Fruit fly (Drosophila melanogaster) whole organism, embryonic: Measurements from ENCODE around the gene htt.

Source experiments
- Awh ChIP-seq: fragments of 200-800 bp; sonication (Bioruptor generic); IDR thresholded peaks from 2 replicates; pipeline ENCODE4, ENCODE4 v1.3.6; 2022; ENCODE audit warnings: missing biosample characterization, missing genetic modification characterization
- B-H1 ChIP-seq: fragments of 200-800 bp; sonication (Bioruptor generic); IDR thresholded peaks from 3 replicates; pipeline ENCODE4 v1.3.6; 2022; ENCODE audit warnings: missing biosample characterization, missing genetic modification characterization
- BtbVII ChIP-seq: fragments of 200-800 bp; sonication (Bioruptor generic); optimal IDR thresholded peaks from 3 replicates; lab custom pipeline; 2017; ENCODE audit warnings: missing biosample characterization, mild to moderate bottlenecking, missing genetic modification characterization
- C15 ChIP-seq: fragments of 200-800 bp; sonication (Bioruptor generic); IDR thresholded peaks from 3 replicates; pipeline ENCODE4 v1.3.6; 2022; ENCODE audit warnings: missing biosample characterization, missing genetic modification characterization
- CG10366 ChIP-seq: fragments of 200-800 bp; sonication (Bioruptor generic); IDR thresholded peaks from 2 replicates; pipeline ENCODE4 v1.3.6; 2022; ENCODE audit warnings: missing biosample characterization, missing genetic modification characterization
- CG10543 ChIP-seq: fragments of 200-800 bp; sonication (Bioruptor generic); optimal IDR thresholded peaks from 3 replicates; lab custom pipeline; 2017; ENCODE audit warnings: missing biosample characterization, mild to moderate bottlenecking, missing genetic modification characterization, moderate library complexity
- CG11093 ChIP-seq: fragments of 200-800 bp; sonication (Bioruptor generic); IDR thresholded peaks from 3 replicates; pipeline ENCODE4 v1.3.6; 2022; ENCODE audit warnings: missing biosample characterization, missing genetic modification characterization
- CG11696 ChIP-seq: fragments of 200-800 bp; sonication (Bioruptor generic); IDR thresholded peaks from 2 replicates; pipeline ENCODE4 v1.3.6; 2022; ENCODE audit warnings: missing biosample characterization, missing genetic modification characterization
- CG12769 ChIP-seq: fragments of 200-800 bp; sonication (Bioruptor generic); optimal IDR thresholded peaks from 2 replicates; lab custom pipeline; 2019; ENCODE audit warnings: missing biosample characterization, mild to moderate bottlenecking, missing genetic modification characterization, moderate library complexity
- CG13894 ChIP-seq: fragments of 200-800 bp; sonication (Bioruptor generic); optimal IDR thresholded peaks from 3 replicates; lab custom pipeline; 2018; ENCODE audit warnings: missing biosample characterization, mild to moderate bottlenecking, missing genetic modification characterization, moderate library complexity
- CG14050 ChIP-seq: fragments of 200-800 bp; sonication (Bioruptor generic); IDR thresholded peaks from 3 replicates; pipeline ENCODE4 v1.3.6; 2022; ENCODE audit warnings: missing biosample characterization, missing genetic modification characterization
- CG1647 ChIP-seq: fragments of 200-800 bp; sonication (Bioruptor generic); optimal IDR thresholded peaks from 3 replicates; lab custom pipeline; 2016; ENCODE audit warnings: missing biosample characterization, missing genetic modification characterization
- CG17912 ChIP-seq: fragments of 200-800 bp; sonication (Bioruptor generic); optimal IDR thresholded peaks from 2 replicates; lab custom pipeline; 2018; ENCODE audit warnings: missing biosample characterization, mild to moderate bottlenecking, missing genetic modification characterization
- CG2199 ChIP-seq: fragments of 200-800 bp; sonication (Bioruptor generic); IDR thresholded peaks from 3 replicates; pipeline ENCODE4 v1.3.6; 2022; ENCODE audit warnings: missing biosample characterization, missing genetic modification characterization
- CG31441 ChIP-seq: fragments of 200-800 bp; sonication (Bioruptor generic); IDR thresholded peaks from 2 replicates; pipeline ENCODE4 v1.3.6; 2022; ENCODE audit warnings: missing biosample characterization, missing genetic modification characterization
- CG34376 ChIP-seq: fragments of 200-800 bp; sonication (Bioruptor generic); optimal IDR thresholded peaks from 2 replicates; lab custom pipeline; 2018; ENCODE audit warnings: missing biosample characterization, mild to moderate bottlenecking, missing genetic modification characterization
- CG43689 ChIP-seq: fragments of 200-800 bp; sonication (Bioruptor generic); IDR thresholded peaks from 2 replicates; pipeline ENCODE4 v1.3.6; 2022; ENCODE audit warnings: missing biosample characterization, missing genetic modification characterization
- CG5180 ChIP-seq: fragments of 200-800 bp; sonication (Bioruptor generic); optimal IDR thresholded peaks from 3 replicates; lab custom pipeline; 2017; ENCODE audit warnings: missing biosample characterization, missing genetic modification characterization, mild to moderate bottlenecking, moderate library complexity, missing genetic modification reagents
- CG6272 ChIP-seq: fragments of 200-800 bp; sonication (Bioruptor generic); IDR thresholded peaks from 2 replicates; pipeline ENCODE4 v1.3.6; 2022; ENCODE audit warnings: missing biosample characterization, missing genetic modification characterization
- CG7839 ChIP-seq: fragments of 200-800 bp; sonication (Bioruptor generic); optimal IDR thresholded peaks from 3 replicates; lab custom pipeline; 2018; ENCODE audit warnings: missing biosample characterization, mild to moderate bottlenecking, missing genetic modification characterization, moderate library complexity
- CG8290 ChIP-seq, 3 experiments: fragments of 200-800 bp; sonication (Bioruptor generic); optimal IDR thresholded peaks; 2 replicates each; lab custom pipeline; 2016 to 2019; ENCODE audit warnings: missing biosample characterization in 3 of 3, missing genetic modification characterization in 3 of 3, mild to moderate bottlenecking in 2 of 3, moderate library complexity in 1 of 3
- CG8359 ChIP-seq: fragments of 200-800 bp; sonication (Bioruptor generic); optimal IDR thresholded peaks from 2 replicates; lab custom pipeline; 2017; ENCODE audit warnings: missing biosample characterization, mild to moderate bottlenecking, missing genetic modification characterization, borderline replicate concordance
- CG9817 ChIP-seq: fragments of 200-800 bp; sonication (Bioruptor generic); optimal IDR thresholded peaks from 2 replicates; lab custom pipeline; 2018; ENCODE audit warnings: missing biosample characterization, mild to moderate bottlenecking, missing genetic modification characterization, moderate library complexity
- CHES-1-like ChIP-seq: fragments of 200-800 bp; sonication (Bioruptor generic); optimal IDR thresholded peaks from 2 replicates; lab custom pipeline; 2016; ENCODE audit warnings: missing biosample characterization, missing genetic modification characterization
- Eip74EF ChIP-seq, 2 experiments: fragments of 200-800 bp in 1 of 2; fragments of >200 bp in 1 of 2; sonication (Bioruptor generic) in 1 of 2; optimal IDR thresholded peaks; 2 replicates each; lab custom pipeline; 2017 to 2019; ENCODE audit warnings: missing biosample characterization in 2 of 2, missing genetic modification characterization in 2 of 2, mild to moderate bottlenecking in 1 of 2, moderate library complexity in 1 of 2
- Elba2 ChIP-seq: fragments of 200-800 bp; sonication (Bioruptor generic); optimal IDR thresholded peaks from 3 replicates; lab custom pipeline; 2016; ENCODE audit warnings: missing biosample characterization, missing genetic modification characterization
- HLH54F ChIP-seq: fragments of 200-800 bp; sonication (Bioruptor generic); optimal IDR thresholded peaks from 3 replicates; lab custom pipeline; 2016; ENCODE audit warnings: missing biosample characterization, missing genetic modification characterization
- Lhr ChIP-seq: fragments of 200-800 bp; sonication (Bioruptor generic); optimal IDR thresholded peaks from 3 replicates; lab custom pipeline; 2017; ENCODE audit warnings: mild to moderate bottlenecking, missing biosample characterization, missing genetic modification reagents, missing genetic modification characterization
- Neu2 ChIP-seq: fragments of 200-800 bp; sonication (Bioruptor generic); optimal IDR thresholded peaks from 3 replicates; lab custom pipeline; 2016; ENCODE audit warnings: missing biosample characterization, missing genetic modification characterization, borderline replicate concordance
- Oaz ChIP-seq: fragments of 200-800 bp; sonication (Bioruptor generic); IDR thresholded peaks from 2 replicates; pipeline ENCODE4 v1.3.6; 2022; ENCODE audit warnings: missing biosample characterization, missing genetic modification characterization
- Pdp1 ChIP-seq, 2 experiments: fragments of 200-800 bp; sonication (Bioruptor generic); optimal IDR thresholded peaks; 3 replicates each; lab custom pipeline; 2016; ENCODE audit warnings: missing biosample characterization in 2 of 2, missing genetic modification characterization in 2 of 2, mild to moderate bottlenecking in 1 of 2, moderate library complexity in 1 of 2
- Rx ChIP-seq: fragments of 200-800 bp; sonication (Bioruptor generic); IDR thresholded peaks from 2 replicates; pipeline ENCODE4 v1.3.6; 2022; ENCODE audit warnings: missing biosample characterization, missing genetic modification characterization
- Sry-β ChIP-seq: fragments of 200-800 bp; sonication (Bioruptor generic); optimal IDR thresholded peaks from 2 replicates; lab custom pipeline; 2018; ENCODE audit warnings: missing biosample characterization, mild to moderate bottlenecking, missing genetic modification characterization, moderate library complexity
- Usf ChIP-seq: fragments of 200-800 bp; sonication (Bioruptor generic); optimal IDR thresholded peaks from 2 replicates; lab custom pipeline; 2017; ENCODE audit warnings: missing genotype, missing biosample characterization, missing genetic modification characterization
- abd-A ChIP-seq: fragments of 200-800 bp; sonication (Bioruptor generic); optimal IDR thresholded peaks from 3 replicates; lab custom pipeline; 2019; ENCODE audit warnings: missing biosample characterization, mild to moderate bottlenecking, missing genetic modification characterization, moderate library complexity
- ac ChIP-seq: fragments of 200-800 bp; sonication (Bioruptor generic); optimal IDR thresholded peaks from 3 replicates; lab custom pipeline; 2017; ENCODE audit warnings: missing biosample characterization, mild to moderate bottlenecking, missing genetic modification characterization
- amos ChIP-seq: fragments of 200-800 bp; sonication (Bioruptor generic); IDR thresholded peaks from 2 replicates; pipeline ENCODE4 v1.3.6; 2022; ENCODE audit warnings: missing biosample characterization, missing genetic modification characterization; ENCODE audit not compliant: partially characterized antibody
- crc ChIP-seq: fragments of 200-800 bp; sonication (Bioruptor generic); optimal IDR thresholded peaks from 2 replicates; lab custom pipeline; 2016; ENCODE audit warnings: missing biosample characterization, missing genetic modification characterization
- dm ChIP-seq: fragments of 200-800 bp; sonication (Bioruptor generic); optimal IDR thresholded peaks from 3 replicates; lab custom pipeline; 2016; ENCODE audit warnings: missing biosample characterization, missing genetic modification characterization
- gsb ChIP-seq: fragments of 200-800 bp; sonication (Bioruptor generic); IDR thresholded peaks from 2 replicates; pipeline ENCODE4 v1.3.6; 2022; ENCODE audit warnings: missing biosample characterization, missing genetic modification characterization
- hth ChIP-seq: fragments of >200 bp; optimal IDR thresholded peaks from 2 replicates; lab custom pipeline; 2017; ENCODE audit warnings: inconsistent platforms
- inv ChIP-seq: fragments of 200-800 bp; sonication (Bioruptor generic); IDR thresholded peaks from 2 replicates; pipeline ENCODE4 v1.3.6; 2022; ENCODE audit warnings: missing biosample characterization, missing genetic modification characterization; ENCODE audit not compliant: partially characterized antibody
- jigr1 ChIP-seq: fragments of 200-800 bp; sonication (Bioruptor generic); IDR thresholded peaks from 3 replicates; pipeline ENCODE4 v1.3.6; 2022; ENCODE audit warnings: missing biosample characterization, missing genetic modification characterization
- mld ChIP-seq: fragments of 200-800 bp; sonication (Bioruptor generic); IDR thresholded peaks from 3 replicates; pipeline ENCODE4 v1.3.6; 2022; ENCODE audit warnings: missing biosample characterization, missing genetic modification characterization; ENCODE audit not compliant: partially characterized antibody
- sd ChIP-seq: fragments of 200-800 bp; sonication (Bioruptor generic); optimal IDR thresholded peaks from 3 replicates; lab custom pipeline; 2018; ENCODE audit warnings: missing biosample characterization, mild to moderate bottlenecking, missing genetic modification characterization, moderate library complexity
- slbo ChIP-seq: fragments of 200-800 bp; sonication (Bioruptor generic); IDR thresholded peaks from 2 replicates; pipeline ENCODE4 v1.3.6; 2022; ENCODE audit warnings: missing biosample characterization, missing genetic modification characterization
- sqz ChIP-seq: fragments of 200-800 bp; sonication (Bioruptor generic); optimal IDR thresholded peaks from 3 replicates; lab custom pipeline; 2018; ENCODE audit warnings: missing biosample characterization, mild to moderate bottlenecking, missing genetic modification characterization
- tll ChIP-seq, 2 experiments: fragments of 200-800 bp in 1 of 2; fragments of >200 bp in 1 of 2; sonication (Bioruptor generic) in 1 of 2; optimal IDR thresholded peaks; 2 replicates each; lab custom pipeline; 2017 to 2019; ENCODE audit warnings: missing biosample characterization in 2 of 2, missing genetic modification characterization in 2 of 2, mild to moderate bottlenecking in 1 of 2, moderate library complexity in 1 of 2
- tx ChIP-seq: fragments of 200-800 bp; sonication (Bioruptor generic); optimal IDR thresholded peaks from 2 replicates; lab custom pipeline; 2016; ENCODE audit warnings: missing biosample characterization, missing genetic modification characterization
- yki ChIP-seq: fragments of >200 bp; optimal IDR thresholded peaks from 3 replicates; lab custom pipeline; 2018
- zen ChIP-seq: fragments of 200-800 bp; sonication (Bioruptor generic); optimal IDR thresholded peaks from 3 replicates; lab custom pipeline; 2018; ENCODE audit warnings: missing biosample characterization, mild to moderate bottlenecking, missing genetic modification characterization, moderate library complexity

htt gene

DNA sequence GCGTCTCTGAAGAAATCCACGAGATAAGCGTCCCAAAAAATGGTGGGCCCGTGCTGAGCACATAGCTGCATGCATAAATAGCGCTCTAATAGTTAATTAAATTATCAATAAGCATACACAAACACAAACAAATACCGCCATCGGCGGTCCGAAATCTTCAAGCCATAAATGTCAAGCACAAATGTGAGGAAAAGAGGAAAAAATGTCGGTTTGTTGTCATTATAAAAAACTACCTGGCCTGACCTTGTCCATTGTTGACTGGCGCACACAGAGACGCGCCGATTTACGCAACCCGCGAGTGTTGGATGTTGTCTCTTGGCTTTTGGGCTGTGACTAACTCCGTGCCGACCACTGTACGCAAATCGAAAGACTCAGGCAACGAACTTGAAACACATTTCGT lies 8.1 kb upstream of the htt start (continued):
- TF ChIP-seq gsb (GFP tag; lab: Robert Waterston, UW), result no peak
- no peak for TF ChIP-seq CG2199 (GFP tag; lab: Robert Waterston, UW)
- peak in 1 of 2 experiments; percentile 9 for TF ChIP-seq Pdp1 (GFP tag; optimal IDR thresholded peaks at IDR 0.05; lab: Kevin White, UChicago)
- TF ChIP-seq CG13894 (tag; lab: Kevin White, UChicago), result no peak
- TF ChIP-seq CG7839, result no peak
- TF ChIP-seq ac (GFP tag; lab: Kevin White, UChicago), result no peak
- no peak for TF ChIP-seq CG5180 (GFP tag; lab: Kevin White, UChicago)
- TF ChIP-seq CG6272 (GFP tag; lab: Robert Waterston, UW), result no peak
- TF ChIP-seq inv (GFP tag; lab: Robert Waterston, UW), result no peak
- TF ChIP-seq amos (GFP tag; lab: Robert Waterston, UW), result no peak
- peak; percentile 71 for TF ChIP-seq sd (tag; lab: Kevin White, UChicago)
- TF ChIP-seq sqz (GFP tag; lab: Kevin White, UChicago), result peak; percentile 44
- peak; percentile 73 for TF ChIP-seq abd-A (tag; lab: Kevin White, UChicago)
- TF ChIP-seq yki (lab: Kevin White, UChicago), result no peak
- no peak for TF ChIP-seq B-H1 (GFP tag; lab: Robert Waterston, UW)
- TF ChIP-seq Usf (GFP tag; lab: Kevin White, UChicago), result no peak
- TF ChIP-seq Elba2 (GFP tag; lab: Kevin White, UChicago), result no peak
- no peak for TF ChIP-seq tll (GFP tag; optimal IDR thresholded peaks at IDR 0.05; lab: Kevin White, UChicago)
- TF ChIP-seq CG43689, result no peak
- TF ChIP-seq CG14050, result no peak
- no peak for TF ChIP-seq CG8359 (GFP tag; lab: Kevin White, UChicago)
- TF ChIP-seq jigr1, result no peak
- TF ChIP-seq Eip74EF (GFP tag; optimal IDR thresholded peaks at IDR 0.05; lab: Kevin White, UChicago), result peak in 1 of 2 experiments; percentile 52
- TF ChIP-seq slbo (GFP tag; lab: Robert Waterston, UW), result no peak
- TF ChIP-seq Rx (GFP tag; lab: Robert Waterston, UW), result no peak
- TF ChIP-seq CG8290 (GFP tag; optimal IDR thresholded peaks at IDR 0.05; lab: Kevin White, UChicago), result no peak
- TF ChIP-seq CG8290 (tag; optimal IDR thresholded peaks at IDR 0.05; lab: Kevin White, UChicago), result no peak
- TF ChIP-seq CG10366 (GFP tag; lab: Robert Waterston, UW), result no peak
- no peak for TF ChIP-seq HLH54F (GFP tag; lab: Kevin White, UChicago)
- no peak for TF ChIP-seq Oaz
- no peak for TF ChIP-seq mld (GFP tag; lab: Robert Waterston, UW)
- no peak for TF ChIP-seq dm
- TF ChIP-seq CG11696 (GFP tag; lab: Robert Waterston, UW), result no peak
- no peak for TF ChIP-seq Neu2 (GFP tag; lab: Kevin White, UChicago)
- TF ChIP-seq CG12769, result no peak
- TF ChIP-seq tx (GFP tag; lab: Kevin White, UChicago), result no peak
- no peak for TF ChIP-seq CG31441 (GFP tag; lab: Robert Waterston, UW)
- TF ChIP-seq Lhr (GFP tag; lab: Kevin White, UChicago), result no peak
- TF ChIP-seq hth, result no peak
- TF ChIP-seq CG10543 (GFP tag; lab: Kevin White, UChicago), result peak; percentile 54
- no peak for TF ChIP-seq zen
- no peak for TF ChIP-seq Sry-β
- TF ChIP-seq C15 (GFP tag; lab: Robert Waterston, UW), result no peak
- no peak for TF ChIP-seq CG11093 (GFP tag; lab: Robert Waterston, UW)
- no peak for TF ChIP-seq CG17912 (GFP tag; lab: Kevin White, UChicago)
- no peak for TF ChIP-seq crc (GFP tag; lab: Kevin White, UChicago)
- TF ChIP-seq CG34376 (GFP tag; lab: Kevin White, UChicago), result no peak
- no peak for TF ChIP-seq BtbVII (GFP tag; lab: Kevin White, UChicago)
- no peak for TF ChIP-seq CHES-1-like (GFP tag; lab: Kevin White, UChicago)
- TF ChIP-seq Awh (GFP tag; lab: Robert Waterston, UW), result 0 out of 2 replicates have a peak, but pooled peaks have one; percentile 40
- TF ChIP-seq CG1647 (GFP tag; lab: Kevin White, UChicago), result no peak
- no peak for TF ChIP-seq CG9817 (tag; lab: Kevin White, UChicago)
